Fruit fly (Drosophila melanogaster): ENCODE results near the gene CG7886.
A peak's percentile ranks its signal among the peaks of the same experiment; 100 is the strongest.

Gene CG7886

DNA sequence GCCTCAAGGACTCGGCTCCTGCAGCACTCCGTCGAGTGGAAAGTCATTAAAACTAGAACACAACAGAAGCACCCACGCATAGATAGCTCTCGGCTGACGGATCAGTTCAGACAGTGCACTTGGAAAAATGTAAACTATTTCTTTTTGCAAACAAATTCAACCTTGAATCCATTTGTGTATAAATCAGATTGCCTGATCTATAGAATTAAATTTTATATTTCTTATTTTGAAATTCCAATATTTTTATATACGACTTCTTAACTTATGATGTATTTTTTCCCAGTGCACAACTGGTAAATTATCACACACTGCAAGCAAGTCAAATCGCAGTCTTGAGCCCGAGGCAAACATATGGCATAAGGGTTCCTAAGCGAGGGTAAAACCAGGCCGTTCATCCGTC lies 32.4 kb upstream of the CG7886 start (continued):
- TF ChIP-seq Nf-YB (GFP tag; optimal IDR thresholded peaks at IDR 0.05), result peak; percentile 47
- TF ChIP-seq CG8944 (GFP tag; optimal IDR thresholded peaks at IDR 0.05), result no peak
- no peak for TF ChIP-seq al (GFP tag; IDR thresholded peaks at IDR 0.05)
- TF ChIP-seq CG11247 (GFP tag; IDR thresholded peaks at IDR 0.05), result no peak
- TF ChIP-seq CG7786 (GFP tag; optimal IDR thresholded peaks at IDR 0.05), result no peak
- peak; percentile 3 for TF ChIP-seq Atf3 (GFP tag; optimal IDR thresholded peaks at IDR 0.05)
- TF ChIP-seq gt (GFP tag; IDR thresholded peaks at IDR 0.05), result peak; percentile 37; the same call in 1 of the 2 replicates
- TF ChIP-seq CG7928 (GFP tag; optimal IDR thresholded peaks at IDR 0.05), result no peak
- peak; percentile 89 for TF ChIP-seq dmrt11E (tag; optimal IDR thresholded peaks at IDR 0.05)
- peak; percentile 3 for TF ChIP-seq CG14965 (GFP tag; optimal IDR thresholded peaks at IDR 0.05; ENCODE audit: borderline replicate concordance)
- no peak for TF ChIP-seq pfk (GFP tag; optimal IDR thresholded peaks at IDR 0.05)
- TF ChIP-seq repo (GFP tag; optimal IDR thresholded peaks at IDR 0.05), result no peak
- TF ChIP-seq caup (GFP tag; optimal IDR thresholded peaks at IDR 0.05; ENCODE audit: severe bottlenecking), result no peak
- no peak for TF ChIP-seq Hmr (GFP tag; optimal IDR thresholded peaks at IDR 0.05)
- TF ChIP-seq CG18262 (tag; optimal IDR thresholded peaks at IDR 0.05), result peak; percentile 89
- no peak for TF ChIP-seq CG9609 (GFP tag; optimal IDR thresholded peaks at IDR 0.05)
- TF ChIP-seq CG10959 (GFP tag; IDR thresholded peaks at IDR 0.05), result peak; percentile 91
- TF ChIP-seq Fer3 (tag; optimal IDR thresholded peaks at IDR 0.05), result no peak
- no peak for TF ChIP-seq Hey (tag; optimal IDR thresholded peaks at IDR 0.05)
- no peak for TF ChIP-seq CG3995 (GFP tag; optimal IDR thresholded peaks at IDR 0.05)
- no peak for TF ChIP-seq hb (GFP tag; IDR thresholded peaks at IDR 0.05; ENCODE audit: partially characterized antibody)
- TF ChIP-seq Max (GFP tag; optimal IDR thresholded peaks at IDR 0.05), result peak; percentile 35
- peak; percentile 16 for TF ChIP-seq pros (GFP tag; optimal IDR thresholded peaks at IDR 0.05)
- peak; percentile 37 for TF ChIP-seq CG15601 (tag; optimal IDR thresholded peaks at IDR 0.05)
- no peak for TF ChIP-seq CG12769 (tag; optimal IDR thresholded peaks at IDR 0.05)
- TF ChIP-seq inv (GFP tag; IDR thresholded peaks at IDR 0.05; ENCODE audit: partially characterized antibody), result no peak
- TF ChIP-seq CG12155 (GFP tag; optimal IDR thresholded peaks at IDR 0.05), result peak; percentile 47
- TF ChIP-seq kni (GFP tag; optimal IDR thresholded peaks at IDR 0.05), result no peak
- peak in 1 of 2 experiments; percentile 92 for TF ChIP-seq tll (GFP tag; optimal IDR thresholded peaks at IDR 0.05)
- TF ChIP-seq CG15269 (tag; optimal IDR thresholded peaks at IDR 0.05), result peak; percentile 31
- TF ChIP-seq ttk (GFP tag; IDR thresholded peaks at IDR 0.05), result peak; percentile 52
- TF ChIP-seq CG32772 (GFP tag; IDR thresholded peaks at IDR 0.05), result no peak
- no peak for TF ChIP-seq Gsc (GFP tag; IDR thresholded peaks at IDR 0.05)
- peak; percentile 35 for TF ChIP-seq org-1 (GFP tag; optimal IDR thresholded peaks at IDR 0.05)
- TF ChIP-seq CG8089 (GFP tag; optimal IDR thresholded peaks at IDR 0.05), result no peak
- TF ChIP-seq Hand (GFP tag; optimal IDR thresholded peaks at IDR 0.05), result no peak
- TF ChIP-seq CG14667 (GFP tag; IDR thresholded peaks at IDR 0.05), result peak; percentile 53
- TF ChIP-seq B-H2 (GFP tag; optimal IDR thresholded peaks at IDR 0.05), result no peak
- no peak for TF ChIP-seq lov (optimal IDR thresholded peaks at IDR 0.05)
- 0 out of 3 replicates have a peak, but pooled peaks have one; percentile 84 for TF ChIP-seq lov (GFP tag; IDR thresholded peaks at IDR 0.05)
- TF ChIP-seq Hmx (GFP tag; optimal IDR thresholded peaks at IDR 0.05), result no peak
- no peak for TF ChIP-seq D19B (GFP tag; optimal IDR thresholded peaks at IDR 0.05)
- no peak for TF ChIP-seq gcm2 (GFP tag; optimal IDR thresholded peaks at IDR 0.05)
- TF ChIP-seq Usf (GFP tag; optimal IDR thresholded peaks at IDR 0.05), result no peak
- no peak for TF ChIP-seq CG18619 (GFP tag; optimal IDR thresholded peaks at IDR 0.05)
- no peak for TF ChIP-seq CG3838 (GFP tag; optimal IDR thresholded peaks at IDR 0.05)
- TF ChIP-seq lilli (GFP tag; optimal IDR thresholded peaks at IDR 0.05), result peak; percentile 57
- TF ChIP-seq stwl (tag; optimal IDR thresholded peaks at IDR 0.05), result peak; percentile 53
- TF ChIP-seq ato (GFP tag; IDR thresholded peaks at IDR 0.05; ENCODE audit: partially characterized antibody), result no peak
- TF ChIP-seq ftz-f1 (GFP tag; optimal IDR thresholded peaks at IDR 0.05), result no peak
- TF ChIP-seq CG13296 (GFP tag; optimal IDR thresholded peaks at IDR 0.05), result no peak

Measured in whole organism, embryonic.